Worm (Caenorhabditis elegans) whole organism, L1 larva: Measurements from ENCODE around the gene lgc-40.

Experiments used
- C04F5.9 ChIP-seq: sonication (generic microtip); optimal IDR thresholded peaks from 2 replicates; lab custom pipeline; 2016; ENCODE audit warnings: missing genetic modification characterization, missing compliant biosample characterization
- ceh-63 ChIP-seq: fragments of 200-800 bp; sonication (Bioruptor generic); optimal IDR thresholded peaks from 2 replicates; lab custom pipeline; 2018; ENCODE audit warnings: mild to moderate bottlenecking, missing genetic modification characterization, missing compliant biosample characterization
- ceh-90 ChIP-seq: sonication (generic microtip); optimal IDR thresholded peaks from 2 replicates; lab custom pipeline; 2016; ENCODE audit warnings: missing genetic modification characterization, missing compliant biosample characterization
- dsc-1 ChIP-seq: sonication (generic microtip); optimal IDR thresholded peaks from 2 replicates; lab custom pipeline; 2016; ENCODE audit warnings: mild to moderate bottlenecking, missing genetic modification characterization, missing compliant biosample characterization
- efl-1 ChIP-seq, 4 experiments: fragments of 150-350 bp; optimal IDR thresholded peaks in 3 of 4; peaks in 1 of 4; 1 replicate in 1 of 4; 2 replicates in 3 of 4; lab custom pipeline; 2014; ENCODE audit warnings: missing biosample characterization in 2 of 4, missing genetic modification characterization in 2 of 4, missing genetic modification reagents in 2 of 4
- efl-3 ChIP-seq: fragments of 200-800 bp; sonication (Bioruptor generic); optimal IDR thresholded peaks from 2 replicates; lab custom pipeline; 2018; ENCODE audit warnings: mild to moderate bottlenecking, missing genetic modification characterization, missing compliant biosample characterization
- ets-5 ChIP-seq: fragments of 200-800 bp; sonication (Bioruptor generic); IDR thresholded peaks from 2 replicates; pipeline ENCODE4 v1.3.6; 2022; ENCODE audit warnings: missing genetic modification characterization, missing compliant biosample characterization
- fkh-8 ChIP-seq: sonication (generic microtip); optimal IDR thresholded peaks from 2 replicates; lab custom pipeline; 2016; ENCODE audit warnings: mild to moderate bottlenecking, missing genetic modification characterization, missing compliant biosample characterization
- grh-1 ChIP-seq: fragments of 200-800 bp; sonication (Bioruptor generic); IDR thresholded peaks from 2 replicates; pipeline ENCODE4 v1.3.6; 2022; ENCODE audit warnings: missing genetic modification reagents, missing genetic modification characterization, missing compliant biosample characterization
- hlh-17 ChIP-seq: fragments of 200-800 bp; sonication (Bioruptor generic); optimal IDR thresholded peaks from 2 replicates; lab custom pipeline; 2018; ENCODE audit warnings: missing genetic modification characterization, mild to moderate bottlenecking, missing compliant biosample characterization, moderate library complexity, borderline replicate concordance
- hlh-4 ChIP-seq: sonication (generic microtip); optimal IDR thresholded peaks from 2 replicates; lab custom pipeline; 2016; ENCODE audit warnings: mild to moderate bottlenecking, missing genetic modification characterization, missing compliant biosample characterization
- lin-13 ChIP-seq: fragments of 150-350 bp; optimal IDR thresholded peaks from 2 replicates; lab custom pipeline; 2014; ENCODE audit warnings: missing biosample characterization, missing genetic modification reagents, missing genetic modification characterization
- lin-14 ChIP-seq: fragments of 200-800 bp; sonication (Bioruptor generic); optimal IDR thresholded peaks from 2 replicates; lab custom pipeline; 2018; ENCODE audit warnings: mild to moderate bottlenecking, missing genetic modification characterization, moderate library complexity, missing compliant biosample characterization
- lin-39 ChIP-seq: fragments of 150-350 bp; optimal IDR thresholded peaks from 2 replicates; lab custom pipeline; 2014; ENCODE audit warnings: missing biosample characterization, missing genetic modification reagents, missing genetic modification characterization
- lir-3 ChIP-seq: sonication (generic microtip); optimal IDR thresholded peaks from 2 replicates; lab custom pipeline; 2016; ENCODE audit warnings: mild to moderate bottlenecking, missing genetic modification characterization, moderate library complexity, missing compliant biosample characterization; ENCODE audit not compliant: poor library complexity
- mab-9 ChIP-seq: fragments of 200-800 bp; sonication (Bioruptor generic); IDR thresholded peaks from 2 replicates; pipeline ENCODE4 v1.3.6; 2022; ENCODE audit warnings: missing genetic modification reagents, missing genetic modification characterization, missing compliant biosample characterization
- mef-2 ChIP-seq: fragments of 150-350 bp; optimal IDR thresholded peaks from 2 replicates; lab custom pipeline; 2014; ENCODE audit warnings: missing biosample characterization, missing genetic modification characterization
- mep-1 ChIP-seq: fragments of 150-350 bp; optimal IDR thresholded peaks from 2 replicates; lab custom pipeline; 2014; ENCODE audit warnings: missing biosample characterization, missing genetic modification characterization
- nhr-11 ChIP-seq: fragments of 150-350 bp; optimal IDR thresholded peaks from 2 replicates; lab custom pipeline; 2014; ENCODE audit warnings: missing biosample characterization, missing genetic modification characterization
- nhr-19 ChIP-seq: fragments of 200-800 bp; sonication (Bioruptor generic); conservative IDR thresholded peaks from 2 replicates; pipeline ENCODE4 v1.3.6; 2022; ENCODE audit warnings: missing genetic modification characterization, missing compliant biosample characterization
- nhr-28 ChIP-seq: fragments of 150-350 bp; optimal IDR thresholded peaks from 2 replicates; lab custom pipeline; 2014; ENCODE audit warnings: missing biosample characterization, missing genetic modification characterization
- nhr-47 ChIP-seq: sonication (generic microtip); optimal IDR thresholded peaks from 2 replicates; lab custom pipeline; 2016; ENCODE audit warnings: mild to moderate bottlenecking, missing genetic modification characterization, moderate library complexity, missing compliant biosample characterization
- nhr-71 ChIP-seq: sonication (generic microtip); optimal IDR thresholded peaks from 2 replicates; lab custom pipeline; 2016; ENCODE audit warnings: mild to moderate bottlenecking, missing genetic modification characterization, moderate library complexity, missing compliant biosample characterization
- nhr-76 ChIP-seq: sonication (generic microtip); optimal IDR thresholded peaks from 2 replicates; lab custom pipeline; 2017; ENCODE audit warnings: missing biosample characterization, missing genetic modification characterization
- nhr-77 ChIP-seq: fragments of 150-350 bp; optimal IDR thresholded peaks from 2 replicates; lab custom pipeline; 2014; ENCODE audit warnings: missing biosample characterization, missing genetic modification characterization
- pax-3 ChIP-seq: fragments of 200-800 bp; sonication (Bioruptor generic); optimal IDR thresholded peaks from 2 replicates; lab custom pipeline; 2018; ENCODE audit warnings: mild to moderate bottlenecking, missing genetic modification characterization, moderate library complexity, missing compliant biosample characterization
- pqm-1 ChIP-seq: sonication (generic microtip); optimal IDR thresholded peaks from 3 replicates; lab custom pipeline; 2017; ENCODE audit warnings: missing biosample characterization, missing genetic modification characterization
- rnt-1 ChIP-seq: sonication (generic microtip); optimal IDR thresholded peaks from 2 replicates; lab custom pipeline; 2016; ENCODE audit warnings: mild to moderate bottlenecking, missing genetic modification characterization, moderate library complexity, missing compliant biosample characterization
- skn-1 ChIP-seq: fragments of 150-350 bp; optimal IDR thresholded peaks from 2 replicates; lab custom pipeline; 2014; ENCODE audit warnings: missing biosample characterization, missing genetic modification characterization
- snpc-4 ChIP-seq: fragments of 150-350 bp; optimal IDR thresholded peaks from 2 replicates; lab custom pipeline; 2014; ENCODE audit warnings: missing biosample characterization, missing genetic modification characterization
- sup-37 ChIP-seq: fragments of 200-800 bp; sonication (Bioruptor generic); optimal IDR thresholded peaks from 2 replicates; lab custom pipeline; 2018; ENCODE audit warnings: mild to moderate bottlenecking, missing genetic modification characterization, missing compliant biosample characterization
- swsn-7 ChIP-seq: sonication (generic microtip); optimal IDR thresholded peaks from 2 replicates; lab custom pipeline; 2016; ENCODE audit warnings: missing genetic modification characterization, missing compliant biosample characterization
- unc-130 ChIP-seq: fragments of 150-350 bp; optimal IDR thresholded peaks from 2 replicates; lab custom pipeline; 2017; ENCODE audit warnings: missing biosample characterization, missing genetic modification characterization, inconsistent platforms
- unc-30 ChIP-seq: sonication (generic microtip); optimal IDR thresholded peaks from 2 replicates; lab custom pipeline; 2017; ENCODE audit warnings: missing biosample characterization, missing genetic modification characterization
- unc-86 ChIP-seq: sonication (generic microtip); optimal IDR thresholded peaks from 2 replicates; lab custom pipeline; 2016; ENCODE audit warnings: missing genetic modification characterization, missing compliant biosample characterization
- zip-4 ChIP-seq: fragments of 200-800 bp; sonication (Bioruptor generic); optimal IDR thresholded peaks from 2 replicates; lab custom pipeline; 2018; ENCODE audit warnings: mild to moderate bottlenecking, missing genetic modification characterization, moderate library complexity, missing compliant biosample characterization
- ztf-11 ChIP-seq, 2 experiments: sonication (generic microtip); optimal IDR thresholded peaks; 2 replicates each; lab custom pipeline; 2016 to 2017; ENCODE audit warnings: missing genetic modification characterization in 2 of 2, missing biosample characterization in 1 of 2, missing compliant biosample characterization in 1 of 2
- ztf-4 ChIP-seq: fragments of 150-350 bp; optimal IDR thresholded peaks from 2 replicates; lab custom pipeline; 2014; ENCODE audit warnings: missing biosample characterization, missing genetic modification characterization

The lgc-40 gene

ce11 chrX:2330494-2330893, 29.4 kb upstream of the lgc-40 start:
- TF ChIP-seq lin-14 (GFP tag; lab: Kevin White, UChicago) (peak; percentile 35), lir-3 (tag; lab: Kevin White, UChicago) (no peak)

ce11 chrX:2335384-2335783, 24.5 kb upstream of the lgc-40 start, which contains the start of gene T01B6.1:
TSS of gene T01B6.1 (plus strand) at chrX:2335684.
- TF ChIP-seq snpc-4 (tag; lab: Kevin White, UChicago): no peak
- no peak for TF ChIP-seq nhr-71
- TF ChIP-seq nhr-28 (tag; lab: Kevin White, UChicago): no peak
- TF ChIP-seq nhr-47: no peak
- no peak for TF ChIP-seq ztf-4 (tag; lab: Kevin White, UChicago)
- no peak for TF ChIP-seq unc-30 (tag; lab: Kevin White, UChicago)
- no peak for TF ChIP-seq dsc-1 (tag; lab: Kevin White, UChicago)
- TF ChIP-seq lir-3 (tag; lab: Kevin White, UChicago): no peak
- no peak for TF ChIP-seq hlh-4 (tag; lab: Kevin White, UChicago)
- no peak for TF ChIP-seq rnt-1
- TF ChIP-seq nhr-19 (GFP tag; lab: Robert Waterston, UW): no peak
- no peak for TF ChIP-seq fkh-8 (tag; lab: Kevin White, UChicago)
- TF ChIP-seq efl-3 (GFP tag; lab: Kevin White, UChicago): no peak
- TF ChIP-seq unc-86 (tag; lab: Kevin White, UChicago): no peak

DNA sequence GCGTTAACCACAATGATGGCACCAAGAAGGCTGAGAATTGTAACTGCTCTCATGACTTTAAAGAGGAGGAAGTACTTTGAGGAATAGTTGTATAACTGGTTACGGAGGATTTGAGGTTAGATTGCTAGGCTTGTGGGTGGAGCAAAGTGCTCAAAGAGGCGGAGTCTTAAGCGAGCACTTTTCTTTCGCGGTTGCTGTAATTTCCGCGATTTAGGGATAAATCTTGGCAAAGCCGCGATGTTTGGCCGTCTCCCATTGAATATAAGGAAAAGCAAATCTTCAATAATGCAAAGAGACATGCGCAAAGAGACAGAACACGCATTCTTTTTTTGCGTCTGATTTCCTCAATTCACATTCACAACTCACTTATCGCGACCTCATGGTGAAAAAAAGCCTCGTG, 21.7 kb upstream of the lgc-40 start, which contains the start of gene nlp-45:
Gene nlp-45 (minus strand): TSS at position 101 of the 400 bp plus-strand sequence.
- TF ChIP-seq hlh-17 (GFP tag; lab: Kevin White, UChicago) (no peak), swsn-7 (tag; lab: Kevin White, UChicago) (no peak), ztf-11 (tag; optimal IDR thresholded peaks at IDR 0.05; lab: Kevin White, UChicago) (no peak), mab-9 (GFP tag; lab: Robert Waterston, UW) (no peak)
- TF ChIP-seq, all 84 proteins: peak for 0

- TF ChIP-seq mef-2 (tag; lab: Kevin White, UChicago) (no peak), pax-3 (tag; lab: Kevin White, UChicago) (no peak), grh-1 (no peak), snpc-4 (tag; lab: Kevin White, UChicago) (no peak), swsn-7 (tag; lab: Kevin White, UChicago) (no peak), lir-3 (tag; lab: Kevin White, UChicago) (no peak), ceh-90 (no peak), ets-5 (GFP tag; lab: Robert Waterston, UW) (no peak), nhr-77 (tag; lab: Kevin White, UChicago) (no peak), lin-13 (no peak), mab-9 (GFP tag; lab: Robert Waterston, UW) (no peak), unc-86 (tag; lab: Kevin White, UChicago) (no peak), skn-1 (no peak), efl-3 (GFP tag; lab: Kevin White, UChicago) (no peak), zip-4 (GFP tag; lab: Kevin White, UChicago) (no peak), C04F5.9 (tag; lab: Kevin White, UChicago) (no peak), sup-37 (GFP tag; lab: Kevin White, UChicago) (no peak)
Measured at ce11 chrX:2341989-2342388, 17.9 kb upstream of the lgc-40 start, which contains the start of gene nlp-22. TSS of gene nlp-22 (minus strand) at chrX:2342089.

DNA sequence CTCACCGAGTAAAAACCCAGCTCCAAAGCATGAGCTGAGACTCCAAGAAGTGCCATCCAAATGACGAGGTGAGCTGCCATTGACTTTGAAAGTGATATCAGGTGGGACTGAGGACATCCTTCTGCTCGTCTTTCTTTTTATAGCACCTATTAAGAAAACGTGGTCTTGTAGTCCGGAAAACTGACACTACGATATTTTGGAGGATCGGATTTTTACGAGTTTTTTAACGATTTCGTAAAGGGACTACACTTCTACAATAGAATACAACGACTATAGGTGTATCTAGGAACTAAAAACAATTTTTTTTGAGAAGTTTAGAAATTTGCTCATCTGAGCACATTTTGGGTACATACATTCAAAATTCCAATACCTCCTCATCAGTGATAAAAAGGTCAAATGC, 17.0 kb upstream of the lgc-40 start, which contains the start of gene nlp-23:
Gene nlp-23 (minus strand): TSS at position 101 of the 400 bp plus-strand sequence.
- TF ChIP-seq nhr-76 (tag; lab: Kevin White, UChicago) (no peak), nhr-11 (tag; lab: Kevin White, UChicago) (no peak), lin-39 (no peak), unc-130 (tag; lab: Kevin White, UChicago) (no peak), mep-1 (tag; lab: Kevin White, UChicago) (no peak), ceh-63 (GFP tag; lab: Kevin White, UChicago) (no peak), efl-1 (optimal IDR thresholded peaks at IDR 0.05; lab: Kevin White, UChicago) (no peak), efl-1 (GFP tag; optimal IDR thresholded peaks at IDR 0.05 in 1 of 2; lab: Kevin White, UChicago) (no peak), ets-5 (GFP tag; lab: Robert Waterston, UW) (no peak), pqm-1 (no peak), nhr-47 (no peak)
